Fruit fly (Drosophila melanogaster) whole organism, embryonic: ENCODE measurements around the gene Paf-AHalpha.

Experiments used
- Bgb ChIP-seq: fragments of 200-800 bp; sonication (Bioruptor generic); IDR thresholded peaks from 2 replicates; pipeline ENCODE4 v1.3.6; 2022; ENCODE audit warnings: missing biosample characterization, missing genetic modification characterization; ENCODE audit not compliant: partially characterized antibody
- CG10462 ChIP-seq: fragments of 200-800 bp; sonication (Bioruptor generic); optimal IDR thresholded peaks from 2 replicates; lab custom pipeline; 2016; ENCODE audit warnings: missing biosample characterization, missing genetic modification characterization
- CG13123 ChIP-seq: fragments of 200-800 bp; sonication (Bioruptor generic); optimal IDR thresholded peaks from 2 replicates; lab custom pipeline; 2016; ENCODE audit warnings: missing biosample characterization, missing genetic modification characterization
- CG13775 ChIP-seq: fragments of 200-800 bp; sonication (Bioruptor generic); optimal IDR thresholded peaks from 3 replicates; lab custom pipeline; 2017; ENCODE audit warnings: missing biosample characterization, mild to moderate bottlenecking, missing genetic modification characterization
- CG14860 ChIP-seq: fragments of 200-800 bp; sonication (Bioruptor generic); IDR thresholded peaks from 3 replicates; pipeline ENCODE4 v1.3.6; 2022; ENCODE audit warnings: missing biosample characterization, missing genetic modification characterization; ENCODE audit not compliant: partially characterized antibody
- CG15479 ChIP-seq: fragments of 200-800 bp; sonication (Bioruptor generic); optimal IDR thresholded peaks from 3 replicates; lab custom pipeline; 2019; ENCODE audit warnings: missing biosample characterization, mild to moderate bottlenecking, missing genetic modification characterization, moderate library complexity
- CG17328 ChIP-seq: fragments of 200-800 bp; sonication (Bioruptor generic); IDR thresholded peaks from 2 replicates; pipeline ENCODE4 v1.3.6; 2022; ENCODE audit warnings: missing biosample characterization, missing genetic modification characterization
- CG17802 ChIP-seq: fragments of 200-800 bp; sonication (Bioruptor generic); optimal IDR thresholded peaks from 2 replicates; lab custom pipeline; 2018; ENCODE audit warnings: missing biosample characterization, mild to moderate bottlenecking, missing genetic modification characterization, moderate library complexity
- CG18476 ChIP-seq: fragments of 200-800 bp; sonication (Bioruptor generic); optimal IDR thresholded peaks from 2 replicates; lab custom pipeline; 2016; ENCODE audit warnings: missing biosample characterization, mild to moderate bottlenecking, missing genetic modification characterization
- CG18599 ChIP-seq: fragments of 200-800 bp; sonication (Bioruptor generic); optimal IDR thresholded peaks from 3 replicates; lab custom pipeline; 2017; ENCODE audit warnings: missing biosample characterization, missing genetic modification characterization, mild to moderate bottlenecking, moderate library complexity, missing genetic modification reagents
- CG18619 ChIP-seq: fragments of 200-800 bp; sonication (Bioruptor generic); optimal IDR thresholded peaks from 3 replicates; lab custom pipeline; 2017; ENCODE audit warnings: missing biosample characterization, mild to moderate bottlenecking, missing genetic modification characterization
- CG2120 ChIP-seq: fragments of 200-800 bp; sonication (Bioruptor generic); optimal IDR thresholded peaks from 3 replicates; lab custom pipeline; 2016; ENCODE audit warnings: missing biosample characterization, missing genetic modification characterization
- CG31365 ChIP-seq: fragments of 200-800 bp; sonication (Bioruptor generic); optimal IDR thresholded peaks from 2 replicates; lab custom pipeline; 2018; ENCODE audit warnings: missing biosample characterization, mild to moderate bottlenecking, missing genetic modification characterization
- CG32532 ChIP-seq: fragments of 200-800 bp; sonication (Bioruptor generic); IDR thresholded peaks from 2 replicates; pipeline ENCODE4 v1.3.6; 2022; ENCODE audit warnings: missing biosample characterization, missing genetic modification characterization
- CG34422 ChIP-seq: fragments of 200-800 bp; sonication (Bioruptor generic); IDR thresholded peaks from 3 replicates; pipeline ENCODE4 v1.3.6; 2022; ENCODE audit warnings: missing biosample characterization, missing genetic modification characterization
- CG4707 ChIP-seq: fragments of 200-800 bp; sonication (Bioruptor generic); optimal IDR thresholded peaks from 2 replicates; lab custom pipeline; 2018; ENCODE audit warnings: missing biosample characterization, mild to moderate bottlenecking, missing genetic modification characterization, moderate library complexity
- CG5953 ChIP-seq: fragments of 200-800 bp; sonication (Bioruptor generic); IDR thresholded peaks from 2 replicates; pipeline ENCODE4 v1.3.6; 2022; ENCODE audit warnings: missing biosample characterization, missing genetic modification characterization
- CG6854 ChIP-seq: fragments of 200-800 bp; sonication (Bioruptor generic); optimal IDR thresholded peaks from 3 replicates; lab custom pipeline; 2017; ENCODE audit warnings: missing biosample characterization, mild to moderate bottlenecking, missing genetic modification characterization
- CG7372 ChIP-seq: fragments of 200-800 bp; sonication (Bioruptor generic); IDR thresholded peaks from 2 replicates; pipeline ENCODE4 v1.3.6; 2022; ENCODE audit warnings: missing biosample characterization, missing genetic modification characterization
- CG8359 ChIP-seq: fragments of 200-800 bp; sonication (Bioruptor generic); optimal IDR thresholded peaks from 2 replicates; lab custom pipeline; 2017; ENCODE audit warnings: missing biosample characterization, mild to moderate bottlenecking, missing genetic modification characterization, borderline replicate concordance
- CG8765 ChIP-seq: fragments of 200-800 bp; sonication (Bioruptor generic); IDR thresholded peaks from 2 replicates; pipeline ENCODE4 v1.3.6; 2022; ENCODE audit warnings: missing biosample characterization, missing genetic modification characterization
- Camta ChIP-seq: fragments of 200-800 bp; sonication (Bioruptor generic); optimal IDR thresholded peaks from 2 replicates; lab custom pipeline; 2016; ENCODE audit warnings: missing biosample characterization, missing genetic modification characterization
- Dek ChIP-seq: fragments of 200-800 bp; sonication (Bioruptor generic); optimal IDR thresholded peaks from 3 replicates; lab custom pipeline; 2019; ENCODE audit warnings: missing biosample characterization, mild to moderate bottlenecking, missing genetic modification characterization, moderate library complexity
- Ets65A ChIP-seq: fragments of 200-800 bp; sonication (Bioruptor generic); peaks from one replicate; lab custom pipeline; 2016; ENCODE audit warnings: missing biosample characterization, missing genetic modification characterization
- GATAe ChIP-seq: fragments of 200-800 bp; sonication (Bioruptor generic); conservative IDR thresholded peaks from 2 replicates; pipeline ENCODE4 v1.3.6; 2022; ENCODE audit warnings: missing biosample characterization, missing genetic modification characterization
- Mes4 ChIP-seq: fragments of 200-800 bp; sonication (Bioruptor generic); optimal IDR thresholded peaks from 2 replicates; lab custom pipeline; 2016; ENCODE audit warnings: missing biosample characterization, missing genetic modification characterization
- Nf-YA ChIP-seq: fragments of 200-800 bp; sonication (Bioruptor generic); IDR thresholded peaks from 2 replicates; pipeline ENCODE4 v1.3.6; 2022; ENCODE audit warnings: missing biosample characterization, missing genetic modification characterization
- Sox102F ChIP-seq: fragments of 200-800 bp; sonication (Bioruptor generic); optimal IDR thresholded peaks from 2 replicates; lab custom pipeline; 2018; ENCODE audit warnings: missing biosample characterization, mild to moderate bottlenecking, missing genetic modification characterization, moderate library complexity
- Sry-β ChIP-seq: fragments of 200-800 bp; sonication (Bioruptor generic); optimal IDR thresholded peaks from 2 replicates; lab custom pipeline; 2018; ENCODE audit warnings: missing biosample characterization, mild to moderate bottlenecking, missing genetic modification characterization, moderate library complexity
- Sry-δ ChIP-seq: fragments of 200-800 bp; sonication (Bioruptor generic); optimal IDR thresholded peaks from 2 replicates; lab custom pipeline; 2016; ENCODE audit warnings: missing biosample characterization, missing genetic modification characterization
- Trl ChIP-seq, 3 experiments: fragments of >200 bp in 2 of 3; fragments of 200-800 bp in 1 of 3; sonication (Bioruptor generic) in 1 of 3; optimal IDR thresholded peaks; 2 replicates in 1 of 3; 3 replicates in 2 of 3; lab custom pipeline; 2016 to 2017; ENCODE audit warnings: missing biosample characterization in 1 of 3, missing genetic modification characterization in 1 of 3
- amos ChIP-seq: fragments of 200-800 bp; sonication (Bioruptor generic); IDR thresholded peaks from 2 replicates; pipeline ENCODE4 v1.3.6; 2022; ENCODE audit warnings: missing biosample characterization, missing genetic modification characterization; ENCODE audit not compliant: partially characterized antibody
- br ChIP-seq: fragments of >200 bp; optimal IDR thresholded peaks from 2 replicates; lab custom pipeline; 2017
- bsh ChIP-seq, 2 experiments: fragments of 200-800 bp; sonication (Bioruptor generic); optimal IDR thresholded peaks; 2 replicates each; lab custom pipeline; 2017 to 2018; ENCODE audit warnings: mild to moderate bottlenecking in 2 of 2, missing biosample characterization in 2 of 2, missing genetic modification characterization in 2 of 2, moderate library complexity in 1 of 2
- chinmo ChIP-seq: fragments of 200-800 bp; sonication (Bioruptor generic); IDR thresholded peaks from 4 replicates; pipeline ENCODE4 v1.3.6; 2022; ENCODE audit warnings: missing biosample characterization, missing genetic modification characterization; ENCODE audit not compliant: partially characterized antibody
- cwo ChIP-seq: fragments of 200-800 bp; sonication (Bioruptor generic); optimal IDR thresholded peaks from 3 replicates; lab custom pipeline; 2017; ENCODE audit warnings: missing biosample characterization, missing genetic modification characterization, mild to moderate bottlenecking, moderate library complexity, missing genetic modification reagents
- ems ChIP-seq: fragments of 200-800 bp; sonication (Bioruptor generic); optimal IDR thresholded peaks from 3 replicates; lab custom pipeline; 2016; ENCODE audit warnings: missing biosample characterization, missing genetic modification characterization
- eyg ChIP-seq: fragments of 200-800 bp; sonication (Bioruptor generic); optimal IDR thresholded peaks from 3 replicates; lab custom pipeline; 2016; ENCODE audit warnings: missing biosample characterization, missing genetic modification characterization
- gfzf ChIP-seq: fragments of 200-800 bp; sonication (Bioruptor generic); optimal IDR thresholded peaks from 2 replicates; lab custom pipeline; 2016; ENCODE audit warnings: missing biosample characterization, mild to moderate bottlenecking, missing genetic modification characterization, moderate library complexity
- insv ChIP-seq, 2 experiments: fragments of 200-800 bp; sonication (Bioruptor generic); optimal IDR thresholded peaks; 3 replicates each; lab custom pipeline; 2016 to 2018; ENCODE audit warnings: missing biosample characterization in 2 of 2, missing genetic modification characterization in 2 of 2
- mirr ChIP-seq: fragments of 200-800 bp; sonication (Bioruptor generic); optimal IDR thresholded peaks from 3 replicates; lab custom pipeline; 2018; ENCODE audit warnings: missing biosample characterization, mild to moderate bottlenecking, missing genetic modification characterization
- mld ChIP-seq: fragments of 200-800 bp; sonication (Bioruptor generic); IDR thresholded peaks from 3 replicates; pipeline ENCODE4 v1.3.6; 2022; ENCODE audit warnings: missing biosample characterization, missing genetic modification characterization; ENCODE audit not compliant: partially characterized antibody
- p53 ChIP-seq: fragments of 200-800 bp; sonication (Bioruptor generic); optimal IDR thresholded peaks from 2 replicates; lab custom pipeline; 2016; ENCODE audit warnings: missing biosample characterization, missing genetic modification characterization
- pita ChIP-seq: fragments of 200-800 bp; sonication (Bioruptor generic); optimal IDR thresholded peaks from 2 replicates; lab custom pipeline; 2017; ENCODE audit warnings: missing biosample characterization, mild to moderate bottlenecking, missing genetic modification characterization
- pzg ChIP-seq: fragments of 200-800 bp; sonication (Bioruptor generic); optimal IDR thresholded peaks from 3 replicates; lab custom pipeline; 2018; ENCODE audit warnings: missing biosample characterization, mild to moderate bottlenecking, missing genetic modification characterization, moderate library complexity
- repo ChIP-seq: fragments of 200-800 bp; sonication (Bioruptor generic); optimal IDR thresholded peaks from 2 replicates; lab custom pipeline; 2016; ENCODE audit warnings: missing biosample characterization, missing genetic modification characterization
- row ChIP-seq: fragments of 200-800 bp; sonication (Bioruptor generic); IDR thresholded peaks from 3 replicates; pipeline ENCODE4 v1.3.6; 2022; ENCODE audit warnings: missing biosample characterization, missing genetic modification characterization
- run ChIP-seq: fragments of 200-800 bp; sonication (Bioruptor generic); optimal IDR thresholded peaks from 3 replicates; lab custom pipeline; 2018; ENCODE audit warnings: missing biosample characterization, mild to moderate bottlenecking, missing genetic modification characterization
- sc ChIP-seq, 3 experiments: fragments of >200 bp in 2 of 3; fragments of 200-800 bp in 1 of 3; sonication (Bioruptor generic) in 1 of 3; optimal IDR thresholded peaks; 2 replicates in 2 of 3; 3 replicates in 1 of 3; lab custom pipeline; 2017; ENCODE audit warnings: mild to moderate bottlenecking in 1 of 3, missing biosample characterization in 1 of 3, missing genetic modification characterization in 1 of 3, missing genetic modification reagents in 1 of 3
- tgo ChIP-seq: fragments of 200-800 bp; sonication (Bioruptor generic); IDR thresholded peaks from 3 replicates; pipeline ENCODE4 v1.3.6; 2022; ENCODE audit warnings: missing biosample characterization, missing genetic modification characterization

The Paf-AHalpha gene

dm6 chrX:15748945-15749344 is 36.4 kb downstream of the Paf-AHalpha start, which contains the start of gene Mvd (continued):
- TF ChIP-seq Trl (optimal IDR thresholded peaks at IDR 0.05; lab: Kevin White, UChicago) (no peak), Trl (GFP tag; optimal IDR thresholded peaks at IDR 0.05; lab: Kevin White, UChicago) (no peak), CG17802 (tag; lab: Kevin White, UChicago) (no peak), insv (GFP tag; optimal IDR thresholded peaks at IDR 0.05; lab: Kevin White, UChicago) (peak in 1 of 2 experiments; percentile 24), row (GFP tag; lab: Robert Waterston, UW) (no peak; the same call in 1 of the 3 replicates), CG32532 (GFP tag; lab: Robert Waterston, UW) (no peak), cwo (GFP tag; lab: Kevin White, UChicago) (no peak), CG13123 (GFP tag; lab: Kevin White, UChicago) (no peak), CG31365 (no peak), CG18599 (GFP tag; lab: Kevin White, UChicago) (no peak), Dek (tag; lab: Kevin White, UChicago) (no peak), Camta (GFP tag; lab: Kevin White, UChicago) (no peak), CG13775 (GFP tag; lab: Kevin White, UChicago) (no peak), Nf-YA (GFP tag; lab: Robert Waterston, UW) (no peak), CG14860 (GFP tag; lab: Robert Waterston, UW) (no peak), pzg (GFP tag; lab: Kevin White, UChicago) (peak; percentile 92), tgo (GFP tag; lab: Robert Waterston, UW) (no peak), CG4707 (GFP tag; lab: Kevin White, UChicago) (no peak), sc (optimal IDR thresholded peaks at IDR 0.05; lab: Kevin White, UChicago) (no peak), sc (GFP tag; optimal IDR thresholded peaks at IDR 0.05; lab: Kevin White, UChicago) (no peak), chinmo (0 out of 4 replicates have a peak, but pooled peaks have one; percentile 37), eyg (GFP tag; lab: Kevin White, UChicago) (no peak), CG10462 (GFP tag; lab: Kevin White, UChicago) (no peak), Mes4 (GFP tag; lab: Kevin White, UChicago) (no peak), CG34422 (GFP tag; lab: Robert Waterston, UW) (no peak; the same call in 2 of the 3 replicates), gfzf (GFP tag; lab: Kevin White, UChicago) (peak; percentile 94), pita (GFP tag; lab: Kevin White, UChicago) (peak; percentile 65), Sry-β (no peak), bsh (GFP tag; optimal IDR thresholded peaks at IDR 0.05; lab: Kevin White, UChicago) (no peak), mld (GFP tag; lab: Robert Waterston, UW) (no peak), CG18476 (GFP tag; lab: Kevin White, UChicago) (no peak), ems (GFP tag; lab: Kevin White, UChicago) (no peak), CG5953 (no peak), CG2120 (no peak), br (lab: Kevin White, UChicago) (no peak), p53 (no peak), repo (GFP tag; lab: Kevin White, UChicago) (no peak), Bgb (GFP tag; lab: Robert Waterston, UW) (peak; percentile 51), CG6854 (GFP tag; lab: Kevin White, UChicago) (no peak), CG18619 (GFP tag; lab: Kevin White, UChicago) (no peak), amos (GFP tag; lab: Robert Waterston, UW) (peak; percentile 18; the same call in 1 of the 2 replicates), CG17328 (GFP tag; lab: Robert Waterston, UW) (no peak), CG8765 (no peak), CG7372 (GFP tag; lab: Robert Waterston, UW) (no peak), Ets65A (GFP tag; lab: Kevin White, UChicago) (no peak), Sox102F (GFP tag; lab: Kevin White, UChicago) (no peak), CG8359 (GFP tag; lab: Kevin White, UChicago) (no peak), run (tag; lab: Kevin White, UChicago) (no peak), mirr (GFP tag; lab: Kevin White, UChicago) (no peak), Sry-δ (peak; percentile 53), GATAe (GFP tag; lab: Robert Waterston, UW) (no peak), CG15479 (GFP tag; lab: Kevin White, UChicago) (no peak)
